Worm (Caenorhabditis elegans): Measurements from ENCODE around the gene R09D1.12.

- TF ChIP-seq him-1 (tag; optimal IDR thresholded peaks at IDR 0.05) (no peak), W03F9.2 (tag; optimal IDR thresholded peaks at IDR 0.05) (no peak)
Measured at ce11 chrII:9466095-9466494, 14.0 kb upstream of the R09D1.12 start, which contains the start of gene chil-22.
